Worm (Caenorhabditis elegans): ENCODE measurements around the gene C54C6.7.

- no peak for TF ChIP-seq nhr-12 (tag; optimal IDR thresholded peaks at IDR 0.05)
- no peak for TF ChIP-seq ces-1 (GFP tag; optimal IDR thresholded peaks at IDR 0.05)
- TF ChIP-seq unc-62 (GFP tag; optimal IDR thresholded peaks at IDR 0.05), result no peak
Measured at ce11 chrIII:3590365-3590764, 44.1 kb upstream of the C54C6.7 start, which contains the start of gene ptp-1.
